Fruit fly (Drosophila melanogaster) whole organism, embryonic: ENCODE measurements around the gene CHES-1-like.
"Not testable (repeated sequence)": the region's sequence is repeated elsewhere in the genome, so short reads cannot be mapped to it uniquely, and the experiment has no call there.

ENCODE experiments used
- Abd-B ChIP-seq: fragments of 200-800 bp; sonication (Bioruptor generic); optimal IDR thresholded peaks from 2 replicates; lab custom pipeline; 2018; ENCODE audit warnings: missing biosample characterization, mild to moderate bottlenecking, missing genetic modification characterization, moderate library complexity
- Atf6 ChIP-seq: fragments of 200-800 bp; sonication (Bioruptor generic); IDR thresholded peaks from 2 replicates; pipeline ENCODE4 v1.3.6; 2022; ENCODE audit warnings: missing biosample characterization, missing genetic modification characterization
- B-H1 ChIP-seq: fragments of 200-800 bp; sonication (Bioruptor generic); IDR thresholded peaks from 3 replicates; pipeline ENCODE4 v1.3.6; 2022; ENCODE audit warnings: missing biosample characterization, missing genetic modification characterization
- CG10366 ChIP-seq: fragments of 200-800 bp; sonication (Bioruptor generic); IDR thresholded peaks from 2 replicates; pipeline ENCODE4 v1.3.6; 2022; ENCODE audit warnings: missing biosample characterization, missing genetic modification characterization
- CG10431 ChIP-seq: fragments of 200-800 bp; sonication (Bioruptor generic); optimal IDR thresholded peaks from 3 replicates; lab custom pipeline; 2018; ENCODE audit warnings: missing biosample characterization, mild to moderate bottlenecking, missing genetic modification characterization
- CG13296 ChIP-seq: fragments of 200-800 bp; sonication (Bioruptor generic); optimal IDR thresholded peaks from 3 replicates; lab custom pipeline; 2018; ENCODE audit warnings: missing biosample characterization, mild to moderate bottlenecking, missing genetic modification characterization
- CG15269 ChIP-seq: fragments of 200-800 bp; sonication (Bioruptor generic); optimal IDR thresholded peaks from 2 replicates; lab custom pipeline; 2018; ENCODE audit warnings: missing biosample characterization, mild to moderate bottlenecking, missing genetic modification characterization, moderate library complexity
- CG2712 ChIP-seq: fragments of 200-800 bp; optimal IDR thresholded peaks from 3 replicates; lab custom pipeline; 2019; ENCODE audit warnings: missing biosample characterization, mild to moderate bottlenecking, missing genetic modification characterization, moderate library complexity
- CG30403 ChIP-seq: fragments of 200-800 bp; sonication (Bioruptor generic); optimal IDR thresholded peaks from 3 replicates; lab custom pipeline; 2016; ENCODE audit warnings: missing biosample characterization, missing genetic modification characterization
- CG32532 ChIP-seq: fragments of 200-800 bp; sonication (Bioruptor generic); IDR thresholded peaks from 2 replicates; pipeline ENCODE4 v1.3.6; 2022; ENCODE audit warnings: missing biosample characterization, missing genetic modification characterization
- CG33557 ChIP-seq: fragments of 200-800 bp; sonication (Bioruptor generic); optimal IDR thresholded peaks from 2 replicates; lab custom pipeline; 2019; ENCODE audit warnings: missing biosample characterization, mild to moderate bottlenecking, missing genetic modification characterization, moderate library complexity
- CG3726 ChIP-seq: fragments of 200-800 bp; sonication (Bioruptor generic); IDR thresholded peaks from 3 replicates; pipeline ENCODE4, ENCODE4 v1.3.6; 2022; ENCODE audit warnings: missing biosample characterization, missing genetic modification characterization
- CG3847 ChIP-seq: fragments of 200-800 bp; sonication (Bioruptor generic); IDR thresholded peaks from 2 replicates; pipeline ENCODE4 v1.3.6; 2022; ENCODE audit warnings: missing biosample characterization, missing genetic modification characterization
- CG4404 ChIP-seq: fragments of 200-800 bp; sonication (Bioruptor generic); IDR thresholded peaks from 2 replicates; pipeline ENCODE4 v1.3.6; 2022; ENCODE audit warnings: missing biosample characterization, missing genetic modification characterization
- CG4424 ChIP-seq: fragments of 200-800 bp; sonication (Bioruptor generic); optimal IDR thresholded peaks from 3 replicates; lab custom pipeline; 2016; ENCODE audit warnings: missing biosample characterization, missing genetic modification characterization
- CG4730 ChIP-seq: fragments of 200-800 bp; sonication (Bioruptor generic); IDR thresholded peaks from 2 replicates; pipeline ENCODE4 v1.3.6; 2022; ENCODE audit warnings: missing biosample characterization, missing genetic modification characterization
- CG6689 ChIP-seq: fragments of 200-800 bp; sonication (Bioruptor generic); IDR thresholded peaks from 2 replicates; pipeline ENCODE4 v1.3.6; 2022; ENCODE audit warnings: missing biosample characterization, missing genetic modification characterization
- CG9215 ChIP-seq: fragments of 200-800 bp; sonication (Bioruptor generic); IDR thresholded peaks from 2 replicates; pipeline ENCODE4 v1.3.6; 2022; ENCODE audit warnings: missing biosample characterization, missing genetic modification characterization
- CG9817 ChIP-seq: fragments of 200-800 bp; sonication (Bioruptor generic); optimal IDR thresholded peaks from 2 replicates; lab custom pipeline; 2018; ENCODE audit warnings: missing biosample characterization, mild to moderate bottlenecking, missing genetic modification characterization, moderate library complexity
- CoRest ChIP-seq: fragments of 200-800 bp; sonication (Bioruptor generic); optimal IDR thresholded peaks from 3 replicates; lab custom pipeline; 2018; ENCODE audit warnings: missing biosample characterization, mild to moderate bottlenecking, missing genetic modification characterization, moderate library complexity
- Dek ChIP-seq: fragments of 200-800 bp; sonication (Bioruptor generic); optimal IDR thresholded peaks from 3 replicates; lab custom pipeline; 2019; ENCODE audit warnings: missing biosample characterization, mild to moderate bottlenecking, missing genetic modification characterization, moderate library complexity
- Hmr ChIP-seq: fragments of 200-800 bp; sonication (Bioruptor generic); optimal IDR thresholded peaks from 3 replicates; lab custom pipeline; 2017; ENCODE audit warnings: mild to moderate bottlenecking, missing biosample characterization, missing genetic modification reagents, missing genetic modification characterization
- Hmx ChIP-seq: fragments of 200-800 bp; sonication (Bioruptor generic); optimal IDR thresholded peaks from 2 replicates; lab custom pipeline; 2016; ENCODE audit warnings: missing biosample characterization, missing genetic modification characterization
- Hr51 ChIP-seq, 2 experiments: fragments of 200-800 bp; sonication (Bioruptor generic); optimal IDR thresholded peaks; 2 replicates in 1 of 2; 3 replicates in 1 of 2; lab custom pipeline; 2016 to 2018; ENCODE audit warnings: missing biosample characterization in 2 of 2, missing genetic modification characterization in 2 of 2, mild to moderate bottlenecking in 1 of 2, moderate library complexity in 1 of 2
- Hr78 ChIP-seq, 2 experiments: fragments of 200-800 bp in 1 of 2; fragments of >200 bp in 1 of 2; sonication (Bioruptor generic) in 1 of 2; optimal IDR thresholded peaks; 2 replicates each; lab custom pipeline; 2017 to 2019; ENCODE audit warnings: missing biosample characterization in 2 of 2, missing genetic modification characterization in 2 of 2, mild to moderate bottlenecking in 1 of 2, moderate library complexity in 1 of 2
- Med ChIP-seq: fragments of 200-800 bp; sonication (Bioruptor generic); peaks from one replicate; lab custom pipeline; 2016; ENCODE audit warnings: missing biosample characterization, missing genetic modification characterization, mild to moderate bottlenecking, inconsistent platforms, moderate library complexity
- Xbp1 ChIP-seq: fragments of 200-800 bp; sonication (Bioruptor generic); optimal IDR thresholded peaks from 3 replicates; lab custom pipeline; 2016; ENCODE audit warnings: missing biosample characterization, mild to moderate bottlenecking, missing genetic modification characterization
- ase ChIP-seq: fragments of 200-800 bp; sonication (Bioruptor generic); IDR thresholded peaks from 3 replicates; pipeline ENCODE4 v1.3.6; 2022; ENCODE audit warnings: missing biosample characterization, missing genetic modification characterization
- bab2 ChIP-seq: fragments of 200-800 bp; sonication (Bioruptor generic); optimal IDR thresholded peaks from 2 replicates; lab custom pipeline; 2016; ENCODE audit warnings: missing biosample characterization, missing genetic modification characterization
- bcd ChIP-seq: fragments of 200-800 bp; sonication (Bioruptor generic); optimal IDR thresholded peaks from 2 replicates; lab custom pipeline; 2017; ENCODE audit warnings: missing biosample characterization, mild to moderate bottlenecking, missing genetic modification characterization
- chm ChIP-seq: fragments of 200-800 bp; sonication (Bioruptor generic); IDR thresholded peaks from 2 replicates; pipeline ENCODE4 v1.3.6; 2022; ENCODE audit warnings: missing biosample characterization, missing genetic modification characterization
- dmrt99B ChIP-seq: fragments of 200-800 bp; sonication (Bioruptor generic); optimal IDR thresholded peaks from 2 replicates; lab custom pipeline; 2018; ENCODE audit warnings: missing biosample characterization, mild to moderate bottlenecking, missing genetic modification characterization, moderate library complexity
- gsb ChIP-seq: fragments of 200-800 bp; sonication (Bioruptor generic); IDR thresholded peaks from 2 replicates; pipeline ENCODE4 v1.3.6; 2022; ENCODE audit warnings: missing biosample characterization, missing genetic modification characterization
- kay ChIP-seq: fragments of 200-800 bp; sonication (Bioruptor generic); optimal IDR thresholded peaks from 2 replicates; lab custom pipeline; 2016; ENCODE audit warnings: missing biosample characterization, missing genetic modification characterization
- lilli ChIP-seq: fragments of 200-800 bp; sonication (Bioruptor generic); optimal IDR thresholded peaks from 3 replicates; lab custom pipeline; 2016; ENCODE audit warnings: missing biosample characterization, missing genetic modification characterization
- lmd ChIP-seq: fragments of 200-800 bp; sonication (Bioruptor generic); IDR thresholded peaks from 2 replicates; pipeline ENCODE4 v1.3.6; 2022; ENCODE audit warnings: missing biosample characterization, missing genetic modification characterization
- mam ChIP-seq: fragments of 200-800 bp; sonication (Bioruptor generic); optimal IDR thresholded peaks from 3 replicates; lab custom pipeline; 2016; ENCODE audit warnings: missing biosample characterization, missing genetic modification characterization
- mirr ChIP-seq: fragments of 200-800 bp; sonication (Bioruptor generic); optimal IDR thresholded peaks from 3 replicates; lab custom pipeline; 2018; ENCODE audit warnings: missing biosample characterization, mild to moderate bottlenecking, missing genetic modification characterization
- nmo ChIP-seq: fragments of 200-800 bp; sonication (Bioruptor generic); optimal IDR thresholded peaks from 2 replicates; lab custom pipeline; 2018; ENCODE audit warnings: missing biosample characterization, mild to moderate bottlenecking, missing genetic modification characterization, moderate library complexity
- otp ChIP-seq: fragments of 200-800 bp; sonication (Bioruptor generic); IDR thresholded peaks from 3 replicates; pipeline ENCODE4, ENCODE4 v1.3.6; 2022; ENCODE audit warnings: missing biosample characterization, missing genetic modification characterization
- pb ChIP-seq: fragments of 200-800 bp; sonication (Bioruptor generic); optimal IDR thresholded peaks from 3 replicates; lab custom pipeline; 2016; ENCODE audit warnings: missing biosample characterization, missing genetic modification characterization
- phol ChIP-seq: fragments of 200-800 bp; sonication (Bioruptor generic); optimal IDR thresholded peaks from 3 replicates; lab custom pipeline; 2018; ENCODE audit warnings: missing biosample characterization, mild to moderate bottlenecking, missing genetic modification characterization, moderate library complexity
- prd ChIP-seq, 3 experiments: fragments of >200 bp in 2 of 3; fragments of 200-800 bp in 1 of 3; sonication (Bioruptor generic) in 1 of 3; optimal IDR thresholded peaks in 2 of 3; IDR thresholded peaks in 1 of 3; 2 replicates in 2 of 3; 3 replicates in 1 of 3; pipeline versions ENCODE4 v1.3.6 to Lab custom; 2017 to 2022; ENCODE audit warnings: missing biosample characterization in 1 of 3, missing genetic modification characterization in 1 of 3
- schlank ChIP-seq: fragments of 200-800 bp; sonication (Bioruptor generic); optimal IDR thresholded peaks from 2 replicates; lab custom pipeline; 2018; ENCODE audit warnings: missing biosample characterization, mild to moderate bottlenecking, missing genetic modification characterization
- scrt ChIP-seq: fragments of 200-800 bp; sonication (Bioruptor generic); optimal IDR thresholded peaks from 2 replicates; lab custom pipeline; 2018; ENCODE audit warnings: missing biosample characterization, mild to moderate bottlenecking, missing genetic modification characterization, moderate library complexity
- ssp ChIP-seq: fragments of 200-800 bp; sonication (Bioruptor generic); IDR thresholded peaks from 2 replicates; pipeline ENCODE4 v1.3.6; 2022; ENCODE audit warnings: missing biosample characterization, missing genetic modification characterization
- tin ChIP-seq: fragments of 200-800 bp; sonication (Bioruptor generic); optimal IDR thresholded peaks from 3 replicates; lab custom pipeline; 2016; ENCODE audit warnings: missing biosample characterization, missing genetic modification characterization
- zfh1 ChIP-seq: fragments of 200-800 bp; sonication (Bioruptor generic); IDR thresholded peaks from 3 replicates; pipeline ENCODE4 v1.3.6; 2022; ENCODE audit warnings: missing biosample characterization, missing genetic modification characterization

The CHES-1-like gene

DNA sequence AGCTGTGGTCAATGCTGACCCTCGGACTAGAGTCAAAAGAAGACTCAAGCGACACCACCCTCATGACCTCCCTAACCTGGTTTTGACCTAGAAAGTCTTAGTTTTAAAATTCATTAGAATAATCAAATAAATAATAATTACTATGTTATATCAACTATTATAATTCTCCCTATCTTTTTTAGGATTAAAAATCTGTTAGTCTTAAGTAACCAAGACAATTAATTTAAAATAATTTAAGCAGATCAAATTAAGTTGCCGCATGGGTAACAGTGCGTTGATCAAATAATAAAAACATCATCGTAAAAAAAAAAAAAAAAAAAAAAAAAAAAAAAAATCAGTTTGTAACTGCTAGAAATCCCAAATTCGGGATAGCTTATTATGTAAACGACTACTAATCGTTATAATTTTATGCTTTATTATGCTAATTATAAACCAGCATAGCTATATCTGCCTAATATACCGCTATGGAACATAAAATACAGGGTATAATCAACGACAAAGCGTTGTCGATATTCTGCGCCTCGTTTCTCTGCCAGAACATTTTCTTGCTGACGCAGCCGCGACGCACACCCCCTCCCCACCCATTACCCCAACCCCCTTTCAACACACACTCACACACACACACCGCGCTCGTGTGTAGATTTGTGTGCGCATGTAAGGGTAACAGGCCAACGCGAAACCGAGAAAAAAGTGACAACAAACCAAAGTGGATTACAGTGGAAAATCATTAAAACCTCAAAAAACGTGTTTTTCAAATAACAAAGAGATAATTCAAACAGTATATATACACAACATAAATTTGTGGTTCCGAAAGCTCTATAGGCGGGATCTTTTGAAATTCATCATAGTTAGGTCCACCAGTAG is 6.0 kb downstream of the CHES-1-like start:
- TF ChIP-seq Hmr (peak; percentile 52), Hmx (GFP tag; lab: Kevin White, UChicago) (peak; percentile 91), CG2712 (tag; lab: Kevin White, UChicago) (peak; percentile 15), zfh1 (GFP tag; lab: Robert Waterston, UW) (peak; percentile 79), CG9817 (tag; lab: Kevin White, UChicago) (peak; percentile 63), phol (tag; lab: Kevin White, UChicago) (peak; percentile 23), Med (GFP tag; lab: Kevin White, UChicago) (peak; percentile 92), Hr78 (GFP tag; optimal IDR thresholded peaks at IDR 0.05; lab: Kevin White, UChicago) (peak in 1 of 2 experiments; percentile 55), pb (GFP tag; lab: Kevin White, UChicago) (peak; percentile 87), Xbp1 (GFP tag; lab: Kevin White, UChicago) (peak; percentile 24), gsb (GFP tag; lab: Robert Waterston, UW) (peak; percentile 56), CG4404 (GFP tag; lab: Robert Waterston, UW) (peak; percentile 26; the same call in 1 of the 2 replicates), mam (peak; percentile 97), CG9215 (GFP tag; lab: Robert Waterston, UW) (peak; percentile 55; the same call in 1 of the 2 replicates), CG3847 (GFP tag; lab: Robert Waterston, UW) (peak; percentile 38), CG10366 (GFP tag; lab: Robert Waterston, UW) (peak; percentile 73), CoRest (peak; percentile 53), CG13296 (peak; percentile 51), kay (GFP tag; lab: Kevin White, UChicago) (peak; percentile 86), mirr (GFP tag; lab: Kevin White, UChicago) (peak; percentile 88), ssp (GFP tag; lab: Robert Waterston, UW) (peak; percentile 54), B-H1 (GFP tag; lab: Robert Waterston, UW) (peak; percentile 48), Atf6 (GFP tag; lab: Robert Waterston, UW) (peak; percentile 74), CG30403 (GFP tag; lab: Kevin White, UChicago) (peak; percentile 49), CG4424 (GFP tag; lab: Kevin White, UChicago) (peak; percentile 23), scrt (peak; percentile 62), Dek (tag; lab: Kevin White, UChicago) (peak; percentile 66), lmd (peak; percentile 52), bab2 (GFP tag; lab: Kevin White, UChicago) (peak; percentile 95), CG15269 (tag; lab: Kevin White, UChicago) (peak; percentile 78), CG6689 (GFP tag; lab: Robert Waterston, UW) (peak; percentile 56), prd (GFP tag; IDR thresholded peaks at IDR 0.05; lab: Robert Waterston, UW) (peak; percentile 70), nmo (GFP tag; lab: Kevin White, UChicago) (peak; percentile 96), CG10431 (peak; percentile 37), Abd-B (GFP tag; lab: Kevin White, UChicago) (peak; percentile 93), dmrt99B (peak; percentile 91), chm (GFP tag; lab: Robert Waterston, UW) (peak; percentile 67), CG3726 (GFP tag; lab: Robert Waterston, UW) (peak; percentile 51; the same call in 1 of the 3 replicates), ase (peak; percentile 62), otp (peak; percentile 63; the same call in 2 of the 3 replicates), CG33557 (GFP tag; lab: Kevin White, UChicago) (peak; percentile 24), lilli (GFP tag; lab: Kevin White, UChicago) (peak; percentile 97), bcd (peak; percentile 84), tin (GFP tag; lab: Kevin White, UChicago) (peak; percentile 13), CG4730 (peak; percentile 37; the same call in 1 of the 2 replicates), CG32532 (GFP tag; lab: Robert Waterston, UW) (peak; percentile 74), Hr51 (GFP tag; optimal IDR thresholded peaks at IDR 0.05; lab: Kevin White, UChicago) (peak; percentile 34 to 36), schlank (tag; lab: Kevin White, UChicago) (peak; percentile 71)
- TF ChIP-seq prd (optimal IDR thresholded peaks at IDR 0.05; lab: Kevin White, UChicago) = not testable (repeated sequence)
